Worm (Caenorhabditis elegans): ENCODE data around the gene T23F4.2.

T23F4.2 gene

DNA sequence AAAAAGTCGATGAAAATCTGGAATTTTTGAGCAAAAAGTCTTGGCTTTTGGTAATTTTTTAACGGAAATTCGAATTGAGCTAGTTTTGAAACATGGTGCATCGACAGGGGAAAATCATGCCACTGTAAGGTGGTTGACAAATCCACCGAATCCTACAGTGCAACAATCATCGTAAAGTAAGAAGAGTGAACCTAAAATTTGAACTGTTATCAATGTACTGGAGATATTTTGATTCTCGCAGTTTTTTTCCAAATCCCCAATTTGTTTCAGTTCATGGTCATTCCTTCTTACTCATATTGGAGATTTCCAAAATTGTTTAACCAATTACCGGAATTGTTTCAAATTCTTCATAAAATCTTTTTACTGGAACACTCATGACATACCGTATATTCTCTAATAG, 10.6 kb upstream of the T23F4.2 start:
- TF ChIP-seq php-3 (GFP tag; IDR thresholded peaks at IDR 0.05) (no peak), nhr-41 (GFP tag; IDR thresholded peaks at IDR 0.05) (no peak), nhr-28 (tag; optimal IDR thresholded peaks at IDR 0.05) (no peak), madf-5 (GFP tag; IDR thresholded peaks at IDR 0.05) (peak in 1 of 2 experiments; percentile 24; a peak in 1 of 4 replicates), Y105C5A.15 (GFP tag; IDR thresholded peaks at IDR 0.05) (no peak), arid-1 (GFP tag; conservative IDR thresholded peaks at IDR 0.05) (no peak), dmd-6 (GFP tag; IDR thresholded peaks at IDR 0.05) (peak; percentile 43; the same call in 1 of the 2 replicates), ama-1 (optimal IDR thresholded peaks at IDR 0.05) (peak; percentile 30), fos-1 (tag; optimal IDR thresholded peaks at IDR 0.05) (no peak), lin-38 (GFP tag; IDR thresholded peaks at IDR 0.05) (peak; percentile 19; the same call in 1 of the 2 replicates), unc-130 (GFP tag; optimal IDR thresholded peaks at IDR 0.05) (no peak), hlh-11 (tag; optimal IDR thresholded peaks at IDR 0.05) (no peak), lin-15B (tag; optimal IDR thresholded peaks at IDR 0.05) (no peak), tra-1 (GFP tag; IDR thresholded peaks at IDR 0.05) (peak; percentile 54; the same call in 1 of the 2 replicates), ceh-82 (tag; optimal IDR thresholded peaks at IDR 0.05) (no peak), T26A8.4 (GFP tag; IDR thresholded peaks at IDR 0.05) (no peak), dve-1 (tag; optimal IDR thresholded peaks at IDR 0.05; ENCODE audit: insufficient read depth) (no peak), hmg-1.1 (GFP tag; IDR thresholded peaks at IDR 0.05) (no peak), T20F7.1 (GFP tag; optimal IDR thresholded peaks at IDR 0.05) (no peak), ceh-44 (GFP tag; IDR thresholded peaks at IDR 0.05) (no peak), nhr-10 (tag; optimal IDR thresholded peaks at IDR 0.05) (no peak), lsy-2 (tag; optimal IDR thresholded peaks at IDR 0.05) (no peak), lir-3 (tag; optimal IDR thresholded peaks at IDR 0.05) (no peak), tag-97 (GFP tag; IDR thresholded peaks at IDR 0.05) (no peak), daf-12 (tag; optimal IDR thresholded peaks at IDR 0.05) (no peak), mep-1 (tag; optimal IDR thresholded peaks at IDR 0.05) (peak; percentile 25), ztf-7 (tag; optimal IDR thresholded peaks at IDR 0.05) (no peak), fkh-10 (GFP tag; optimal IDR thresholded peaks at IDR 0.05) (no peak), lim-7 (GFP tag; IDR thresholded peaks at IDR 0.05) (no peak), dpl-1 (GFP tag; optimal IDR thresholded peaks at IDR 0.05) (no peak), mxl-2 (GFP tag; conservative IDR thresholded peaks at IDR 0.05) (no peak), D1046.2 (GFP tag; IDR thresholded peaks at IDR 0.05) (peak; percentile 58; the same call in 1 of the 2 replicates), zfp-3 (GFP tag; conservative IDR thresholded peaks at IDR 0.05) (peak; percentile 59; the same call in 1 of the 2 replicates)

DNA sequence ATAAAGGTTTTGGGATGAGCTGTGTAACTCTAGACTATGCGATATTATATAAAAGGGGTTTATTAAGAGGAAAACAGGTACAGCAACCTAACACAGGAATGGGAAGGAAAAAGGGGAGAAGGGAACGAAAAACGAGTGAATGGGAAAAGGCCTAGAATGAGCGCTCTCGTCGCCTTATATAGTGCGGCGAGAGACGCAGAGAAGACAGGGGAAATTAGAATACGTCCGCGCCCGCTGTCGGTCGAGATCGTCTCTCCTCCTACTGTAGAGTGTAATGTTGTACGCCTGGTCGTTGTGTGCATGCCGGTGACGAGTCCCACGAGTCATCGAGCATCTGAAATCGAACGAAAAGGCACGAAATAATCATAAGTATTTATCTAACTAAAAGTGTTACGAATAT, 10.1 kb upstream of the T23F4.2 start:
- TF ChIP-seq hmg-1.1 (GFP tag; IDR thresholded peaks at IDR 0.05) (no peak), ama-1 (optimal IDR thresholded peaks at IDR 0.05) (no peak), pqm-1 (tag; optimal IDR thresholded peaks at IDR 0.05) (no peak), nhr-25 (tag; optimal IDR thresholded peaks at IDR 0.05; ENCODE audit: borderline replicate concordance, insufficient read depth) (no peak), vab-7 (GFP tag; IDR thresholded peaks at IDR 0.05) (no peak), lin-29 (GFP tag; IDR thresholded peaks at IDR 0.05) (no peak), Y48G9A.11 (GFP tag; IDR thresholded peaks at IDR 0.05) (peak; percentile 8; the same call in 1 of the 2 replicates), T26A8.4 (GFP tag; IDR thresholded peaks at IDR 0.05) (no peak), ZK337.2 (GFP tag; IDR thresholded peaks at IDR 0.05) (no peak), lim-7 (GFP tag; IDR thresholded peaks at IDR 0.05) (no peak), hlh-30 (tag; optimal IDR thresholded peaks at IDR 0.05; ENCODE audit: insufficient read depth) (no peak), lin-38 (GFP tag; IDR thresholded peaks at IDR 0.05) (peak; percentile 55), dve-1 (tag; optimal IDR thresholded peaks at IDR 0.05; ENCODE audit: insufficient read depth) (no peak), lir-3 (tag; optimal IDR thresholded peaks at IDR 0.05) (no peak), mdt-29 (GFP tag; IDR thresholded peaks at IDR 0.05) (no peak)
